Worm (Caenorhabditis elegans): ENCODE measurements around the gene F22B7.1.

ce11 chrIII:8652922-8653321, 12.2 kb upstream of the F22B7.1 start:
- no peak for TF ChIP-seq nhr-2 (tag; optimal IDR thresholded peaks at IDR 0.05)
- TF ChIP-seq mab-5 (tag; optimal IDR thresholded peaks at IDR 0.05) = no peak
- no peak for TF ChIP-seq pha-4 (tag; optimal IDR thresholded peaks at IDR 0.05)
- TF ChIP-seq sptf-1 (tag; optimal IDR thresholded peaks at IDR 0.05) = peak; percentile 64
- no peak for TF ChIP-seq flh-1 (GFP tag; optimal IDR thresholded peaks at IDR 0.05)
- no peak for TF ChIP-seq ces-1 (GFP tag; optimal IDR thresholded peaks at IDR 0.05)
